Fruit fly (Drosophila melanogaster) whole organism, embryonic: ENCODE measurements around the gene CG13654.

Experiments
- Ada2b ChIP-seq: fragments of 200-800 bp; sonication (Bioruptor generic); IDR thresholded peaks from 2 replicates; pipeline ENCODE4 v1.3.6; 2022; ENCODE audit warnings: missing biosample characterization, missing genetic modification characterization
- Asciz ChIP-seq: fragments of 200-800 bp; sonication (Bioruptor generic); optimal IDR thresholded peaks from 2 replicates; lab custom pipeline; 2017; ENCODE audit warnings: missing biosample characterization, mild to moderate bottlenecking, missing genetic modification characterization, missing genetic modification reagents
- B-H2 ChIP-seq: fragments of 200-800 bp; sonication (Bioruptor generic); optimal IDR thresholded peaks from 2 replicates; lab custom pipeline; 2018; ENCODE audit warnings: missing biosample characterization, mild to moderate bottlenecking, missing genetic modification characterization
- Blimp-1 ChIP-seq: fragments of 200-800 bp; sonication (Bioruptor generic); optimal IDR thresholded peaks from 3 replicates; lab custom pipeline; 2018; ENCODE audit warnings: missing biosample characterization, missing genetic modification characterization, mild to moderate bottlenecking, moderate library complexity, missing genetic modification reagents
- CG10462 ChIP-seq: fragments of 200-800 bp; sonication (Bioruptor generic); optimal IDR thresholded peaks from 2 replicates; lab custom pipeline; 2016; ENCODE audit warnings: missing biosample characterization, missing genetic modification characterization
- CG12104 ChIP-seq: fragments of 200-800 bp; sonication (Bioruptor generic); optimal IDR thresholded peaks from 3 replicates; lab custom pipeline; 2016; ENCODE audit warnings: missing biosample characterization, missing genetic modification characterization
- CG13123 ChIP-seq: fragments of 200-800 bp; sonication (Bioruptor generic); optimal IDR thresholded peaks from 2 replicates; lab custom pipeline; 2016; ENCODE audit warnings: missing biosample characterization, missing genetic modification characterization
- CG14050 ChIP-seq: fragments of 200-800 bp; sonication (Bioruptor generic); IDR thresholded peaks from 3 replicates; pipeline ENCODE4 v1.3.6; 2022; ENCODE audit warnings: missing biosample characterization, missing genetic modification characterization
- CG14710 ChIP-seq: fragments of 200-800 bp; sonication (Bioruptor generic); optimal IDR thresholded peaks from 3 replicates; lab custom pipeline; 2019; ENCODE audit warnings: missing biosample characterization, mild to moderate bottlenecking, missing genetic modification characterization, moderate library complexity
- CG15011 ChIP-seq: fragments of 200-800 bp; sonication (Bioruptor generic); optimal IDR thresholded peaks from 3 replicates; lab custom pipeline; 2018; ENCODE audit warnings: missing biosample characterization, mild to moderate bottlenecking, missing genetic modification characterization
- CG1603 ChIP-seq: fragments of 200-800 bp; sonication (Bioruptor generic); optimal IDR thresholded peaks from 2 replicates; lab custom pipeline; 2019; ENCODE audit warnings: missing biosample characterization, mild to moderate bottlenecking, missing genetic modification characterization, moderate library complexity
- CG16779 ChIP-seq: fragments of 200-800 bp; sonication (Bioruptor generic); IDR thresholded peaks from 2 replicates; pipeline ENCODE4 v1.3.6; 2022; ENCODE audit warnings: missing biosample characterization, missing genetic modification characterization
- CG17568 ChIP-seq: fragments of 200-800 bp; sonication (Bioruptor generic); optimal IDR thresholded peaks from 2 replicates; lab custom pipeline; 2018; ENCODE audit warnings: missing biosample characterization, mild to moderate bottlenecking, missing genetic modification characterization, moderate library complexity
- CG18262 ChIP-seq: fragments of 200-800 bp; optimal IDR thresholded peaks from 3 replicates; lab custom pipeline; 2019; ENCODE audit warnings: missing biosample characterization, mild to moderate bottlenecking, missing genetic modification characterization, moderate library complexity
- CG2712 ChIP-seq: fragments of 200-800 bp; optimal IDR thresholded peaks from 3 replicates; lab custom pipeline; 2019; ENCODE audit warnings: missing biosample characterization, mild to moderate bottlenecking, missing genetic modification characterization, moderate library complexity
- CG30403 ChIP-seq: fragments of 200-800 bp; sonication (Bioruptor generic); optimal IDR thresholded peaks from 3 replicates; lab custom pipeline; 2016; ENCODE audit warnings: missing biosample characterization, missing genetic modification characterization
- CG31441 ChIP-seq: fragments of 200-800 bp; sonication (Bioruptor generic); IDR thresholded peaks from 2 replicates; pipeline ENCODE4 v1.3.6; 2022; ENCODE audit warnings: missing biosample characterization, missing genetic modification characterization
- CG3281 ChIP-seq: fragments of 200-800 bp; sonication (Bioruptor generic); optimal IDR thresholded peaks from 3 replicates; lab custom pipeline; 2017; ENCODE audit warnings: missing biosample characterization, mild to moderate bottlenecking, missing genetic modification characterization
- CG33213 ChIP-seq: fragments of 200-800 bp; sonication (Bioruptor generic); optimal IDR thresholded peaks from 3 replicates; lab custom pipeline; 2016; ENCODE audit warnings: missing biosample characterization, missing genetic modification characterization
- CG6654 ChIP-seq: fragments of 200-800 bp; sonication (Bioruptor generic); optimal IDR thresholded peaks from 2 replicates; lab custom pipeline; 2017; ENCODE audit warnings: missing biosample characterization, mild to moderate bottlenecking, missing genetic modification characterization
- CG7357 ChIP-seq: fragments of 200-800 bp; sonication (Bioruptor generic); IDR thresholded peaks from 3 replicates; pipeline ENCODE4 v1.3.6; 2022; ENCODE audit warnings: missing biosample characterization, missing genetic modification characterization
- CG7745 ChIP-seq: fragments of 200-800 bp; sonication (Bioruptor generic); optimal IDR thresholded peaks from 2 replicates; lab custom pipeline; 2018; ENCODE audit warnings: missing biosample characterization, mild to moderate bottlenecking, missing genetic modification characterization, moderate library complexity
- CG8290 ChIP-seq, 3 experiments: fragments of 200-800 bp; sonication (Bioruptor generic); optimal IDR thresholded peaks; 2 replicates each; lab custom pipeline; 2016 to 2019; ENCODE audit warnings: missing biosample characterization in 3 of 3, missing genetic modification characterization in 3 of 3, mild to moderate bottlenecking in 2 of 3, moderate library complexity in 1 of 3
- CG8924 ChIP-seq: fragments of 200-800 bp; optimal IDR thresholded peaks from 3 replicates; lab custom pipeline; 2019; ENCODE audit warnings: missing biosample characterization, mild to moderate bottlenecking, missing genetic modification characterization, moderate library complexity
- D19A ChIP-seq: fragments of 200-800 bp; optimal IDR thresholded peaks from 3 replicates; lab custom pipeline; 2019; ENCODE audit warnings: missing biosample characterization, mild to moderate bottlenecking, missing genetic modification characterization, moderate library complexity
- Dip2 ChIP-seq: fragments of 200-800 bp; sonication (Bioruptor generic); IDR thresholded peaks from 2 replicates; pipeline ENCODE4 v1.3.6; 2022; ENCODE audit warnings: missing biosample characterization, missing genetic modification characterization
- Doc2 ChIP-seq: fragments of 200-800 bp; sonication (Bioruptor generic); IDR thresholded peaks from 2 replicates; pipeline ENCODE4 v1.3.6; 2022; ENCODE audit warnings: missing biosample characterization, missing genetic modification characterization
- HLH54F ChIP-seq: fragments of 200-800 bp; sonication (Bioruptor generic); optimal IDR thresholded peaks from 3 replicates; lab custom pipeline; 2016; ENCODE audit warnings: missing biosample characterization, missing genetic modification characterization
- HLHmδ ChIP-seq: fragments of 200-800 bp; sonication (Bioruptor generic); optimal IDR thresholded peaks from 2 replicates; lab custom pipeline; 2018; ENCODE audit warnings: missing biosample characterization, mild to moderate bottlenecking, missing genetic modification characterization, moderate library complexity
- HmgD ChIP-seq: fragments of 200-800 bp; sonication (Bioruptor generic); optimal IDR thresholded peaks from 3 replicates; lab custom pipeline; 2016; ENCODE audit warnings: missing biosample characterization, missing genetic modification characterization
- Tbp ChIP-seq: fragments of >200 bp; optimal IDR thresholded peaks from 2 replicates; lab custom pipeline; 2018; ENCODE audit warnings: missing biosample characterization, missing genetic modification characterization
- amos ChIP-seq: fragments of 200-800 bp; sonication (Bioruptor generic); IDR thresholded peaks from 2 replicates; pipeline ENCODE4 v1.3.6; 2022; ENCODE audit warnings: missing biosample characterization, missing genetic modification characterization; ENCODE audit not compliant: partially characterized antibody
- bbx ChIP-seq: fragments of 200-800 bp; sonication (Bioruptor generic); IDR thresholded peaks from 2 replicates; pipeline ENCODE4 v1.3.6; 2022; ENCODE audit warnings: missing biosample characterization, missing genetic modification characterization; ENCODE audit not compliant: partially characterized antibody
- btn ChIP-seq: fragments of 200-800 bp; sonication (Bioruptor generic); optimal IDR thresholded peaks from 2 replicates; lab custom pipeline; 2016; ENCODE audit warnings: missing biosample characterization, missing genetic modification characterization
- cas ChIP-seq: fragments of 200-800 bp; sonication (Bioruptor generic); IDR thresholded peaks from 2 replicates; pipeline ENCODE4 v1.3.6; 2022; ENCODE audit warnings: missing biosample characterization, missing genetic modification characterization
- crc ChIP-seq: fragments of 200-800 bp; sonication (Bioruptor generic); optimal IDR thresholded peaks from 2 replicates; lab custom pipeline; 2016; ENCODE audit warnings: missing biosample characterization, missing genetic modification characterization
- gsb ChIP-seq: fragments of 200-800 bp; sonication (Bioruptor generic); IDR thresholded peaks from 2 replicates; pipeline ENCODE4 v1.3.6; 2022; ENCODE audit warnings: missing biosample characterization, missing genetic modification characterization
- gt ChIP-seq: fragments of 200-800 bp; sonication (Bioruptor generic); IDR thresholded peaks from 2 replicates; pipeline ENCODE4 v1.3.6; 2022; ENCODE audit warnings: missing biosample characterization, missing genetic modification characterization
- jing ChIP-seq: fragments of 200-800 bp; sonication (Bioruptor generic); optimal IDR thresholded peaks from 2 replicates; lab custom pipeline; 2018; ENCODE audit warnings: missing biosample characterization, mild to moderate bottlenecking, missing genetic modification characterization
- lbe ChIP-seq: fragments of 200-800 bp; sonication (Bioruptor generic); optimal IDR thresholded peaks from 2 replicates; lab custom pipeline; 2016; ENCODE audit warnings: missing biosample characterization, mild to moderate bottlenecking, missing genetic modification characterization
- lmd ChIP-seq: fragments of 200-800 bp; sonication (Bioruptor generic); IDR thresholded peaks from 2 replicates; pipeline ENCODE4 v1.3.6; 2022; ENCODE audit warnings: missing biosample characterization, missing genetic modification characterization
- lov ChIP-seq, 2 experiments: fragments of 200-800 bp in 1 of 2; fragments of >200 bp in 1 of 2; sonication (Bioruptor generic) in 1 of 2; IDR thresholded peaks in 1 of 2; optimal IDR thresholded peaks in 1 of 2; 2 replicates in 1 of 2; 3 replicates in 1 of 2; pipeline versions ENCODE4 v1.3.6 to Lab custom; 2017 to 2022; ENCODE audit warnings: missing biosample characterization in 1 of 2, missing genetic modification characterization in 1 of 2
- mld ChIP-seq: fragments of 200-800 bp; sonication (Bioruptor generic); IDR thresholded peaks from 3 replicates; pipeline ENCODE4 v1.3.6; 2022; ENCODE audit warnings: missing biosample characterization, missing genetic modification characterization; ENCODE audit not compliant: partially characterized antibody
- nerfin-1 ChIP-seq: fragments of 200-800 bp; sonication (Bioruptor generic); optimal IDR thresholded peaks from 3 replicates; lab custom pipeline; 2019; ENCODE audit warnings: missing biosample characterization, mild to moderate bottlenecking, missing genetic modification characterization, moderate library complexity
- oc ChIP-seq: fragments of 200-800 bp; sonication (Bioruptor generic); optimal IDR thresholded peaks from 2 replicates; lab custom pipeline; 2018; ENCODE audit warnings: missing biosample characterization, mild to moderate bottlenecking, missing genetic modification characterization, moderate library complexity
- rib ChIP-seq: fragments of 200-800 bp; sonication (Bioruptor generic); IDR thresholded peaks from 2 replicates; pipeline ENCODE4 v1.3.6; 2022; ENCODE audit warnings: missing biosample characterization, missing genetic modification characterization
- ro ChIP-seq: fragments of 200-800 bp; sonication (Bioruptor generic); IDR thresholded peaks from 2 replicates; pipeline ENCODE4 v1.3.6; 2022; ENCODE audit warnings: missing biosample characterization, missing genetic modification characterization
- sc ChIP-seq, 3 experiments: fragments of >200 bp in 2 of 3; fragments of 200-800 bp in 1 of 3; sonication (Bioruptor generic) in 1 of 3; optimal IDR thresholded peaks; 2 replicates in 2 of 3; 3 replicates in 1 of 3; lab custom pipeline; 2017; ENCODE audit warnings: mild to moderate bottlenecking in 1 of 3, missing biosample characterization in 1 of 3, missing genetic modification characterization in 1 of 3, missing genetic modification reagents in 1 of 3
- sima ChIP-seq: fragments of 200-800 bp; sonication (Bioruptor generic); optimal IDR thresholded peaks from 2 replicates; lab custom pipeline; 2016; ENCODE audit warnings: missing biosample characterization, missing genetic modification characterization

The CG13654 gene

dm6 chr3R:25193726-25194204 lies 5.9 kb upstream of the CG13654 start, which contains the start of gene lobo (continued):
- TF ChIP-seq Asciz (GFP tag; lab: Kevin White, UChicago): no peak
- peak; percentile 83 for TF ChIP-seq CG33213 (GFP tag; lab: Kevin White, UChicago)
- no peak for TF ChIP-seq btn (GFP tag; lab: Kevin White, UChicago)
- no peak for TF ChIP-seq CG12104 (GFP tag; lab: Kevin White, UChicago)
- TF ChIP-seq CG8290 (GFP tag; optimal IDR thresholded peaks at IDR 0.05; lab: Kevin White, UChicago): peak; percentile 66
- TF ChIP-seq CG8290 (tag; optimal IDR thresholded peaks at IDR 0.05; lab: Kevin White, UChicago): peak in 1 of 2 experiments; percentile 79
- no peak for TF ChIP-seq mld (GFP tag; lab: Robert Waterston, UW)
- TF ChIP-seq CG7357: no peak
- no peak for TF ChIP-seq rib
- no peak for TF ChIP-seq gt
- TF ChIP-seq Ada2b (GFP tag; lab: Robert Waterston, UW): no peak
- no peak for TF ChIP-seq CG7745 (tag; lab: Kevin White, UChicago)
- no peak for TF ChIP-seq CG16779 (GFP tag; lab: Robert Waterston, UW)
- TF ChIP-seq cas (GFP tag; lab: Robert Waterston, UW): no peak
- peak; percentile 52 for TF ChIP-seq HLH54F
- no peak for TF ChIP-seq CG31441 (GFP tag; lab: Robert Waterston, UW)
- TF ChIP-seq Tbp (GFP tag; lab: Kevin White, UChicago): no peak
- 0 out of 2 replicates have a peak, but pooled peaks have one; percentile 6 for TF ChIP-seq lmd (GFP tag; lab: Robert Waterston, UW)
- TF ChIP-seq gsb (GFP tag; lab: Robert Waterston, UW): no peak
- TF ChIP-seq CG10462 (GFP tag; lab: Kevin White, UChicago): peak; percentile 6
- TF ChIP-seq CG18262 (tag; lab: Kevin White, UChicago): no peak
- TF ChIP-seq Blimp-1: no peak
- TF ChIP-seq lbe (GFP tag; lab: Kevin White, UChicago): no peak
- peak; percentile 19 for TF ChIP-seq jing (GFP tag; lab: Kevin White, UChicago)
- peak; percentile 4 for TF ChIP-seq sima (GFP tag; lab: Kevin White, UChicago)
- TF ChIP-seq CG3281 (GFP tag; lab: Kevin White, UChicago): peak; percentile 26
- TF ChIP-seq CG17568 (GFP tag; lab: Kevin White, UChicago): no peak
- TF ChIP-seq Dip2 (GFP tag; lab: Robert Waterston, UW): no peak
- TF ChIP-seq bbx (GFP tag; lab: Robert Waterston, UW): 0 out of 2 replicates have a peak, but pooled peaks have one; percentile 36
- TF ChIP-seq CG1603: peak; percentile 74
- peak; percentile 8 for TF ChIP-seq CG6654 (GFP tag; lab: Kevin White, UChicago)
- peak; percentile 39 for TF ChIP-seq CG30403
- TF ChIP-seq ro (GFP tag; lab: Robert Waterston, UW): no peak
- peak; percentile 65 for TF ChIP-seq nerfin-1 (tag; lab: Kevin White, UChicago)
- peak; percentile 7 for TF ChIP-seq CG13123 (GFP tag; lab: Kevin White, UChicago)
- TF ChIP-seq D19A (tag; lab: Kevin White, UChicago): no peak
- TF ChIP-seq sc (optimal IDR thresholded peaks at IDR 0.05; lab: Kevin White, UChicago): no peak
- peak; percentile 35 for TF ChIP-seq sc (GFP tag; optimal IDR thresholded peaks at IDR 0.05; lab: Kevin White, UChicago)
- TF ChIP-seq amos (GFP tag; lab: Robert Waterston, UW): peak; percentile 54
- no peak for TF ChIP-seq Doc2 (GFP tag; lab: Robert Waterston, UW)
- TF ChIP-seq HLHmδ (GFP tag; lab: Kevin White, UChicago): no peak
- peak; percentile 14 for TF ChIP-seq oc (tag; lab: Kevin White, UChicago)
- peak; percentile 14 for TF ChIP-seq CG8924 (tag; lab: Kevin White, UChicago)
- no peak for TF ChIP-seq CG14050
- TF ChIP-seq CG15011: no peak
- TF ChIP-seq lov (optimal IDR thresholded peaks at IDR 0.05; lab: Kevin White, UChicago): no peak
- 0 out of 3 replicates have a peak, but pooled peaks have one; percentile 65 for TF ChIP-seq lov (GFP tag; IDR thresholded peaks at IDR 0.05; lab: Robert Waterston, UW)
- TF ChIP-seq HmgD: peak; percentile 86
- peak; percentile 62 for TF ChIP-seq crc
- peak; percentile 69 for TF ChIP-seq CG14710
- peak; percentile 63 for TF ChIP-seq CG2712
- TF ChIP-seq B-H2: peak; percentile 73
